Worm (Caenorhabditis elegans): Measurements from ENCODE around the gene T07D3.2.

T07D3.2 gene

DNA sequence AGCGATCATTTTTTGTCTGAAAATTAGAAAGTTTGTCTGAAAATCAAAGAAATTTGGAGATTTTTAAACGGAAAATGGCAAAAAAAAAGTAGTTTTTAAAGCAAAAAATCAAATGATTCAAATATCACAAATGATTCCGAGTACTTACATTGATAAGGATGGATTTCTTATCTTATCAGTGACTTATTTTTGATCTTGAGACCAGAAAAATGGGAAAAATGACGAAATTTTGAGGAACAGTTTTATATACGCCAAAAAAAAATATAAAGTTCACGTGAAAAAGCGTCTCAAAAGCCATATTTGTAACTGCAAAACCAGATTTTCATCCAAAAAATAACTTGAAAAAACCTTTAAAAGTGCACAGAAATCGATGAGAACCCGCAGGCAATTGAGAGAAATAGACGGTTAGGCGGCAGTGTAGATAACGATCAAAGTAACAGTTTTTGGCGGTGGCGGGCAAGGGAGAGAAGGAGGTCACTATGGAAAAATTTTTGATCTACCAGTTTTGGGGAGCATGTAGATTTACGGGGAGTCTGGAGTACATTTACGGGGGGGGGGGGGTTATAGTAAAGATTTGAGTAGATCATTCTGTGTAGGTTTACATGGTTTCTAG is 906 bp upstream of the T07D3.2 start, which contains the start of gene T07D3.9:
Gene T07D3.9 (minus strand): TSS at position 194 of the 613 bp plus-strand sequence.
- TF ChIP-seq nhr-28 (tag; optimal IDR thresholded peaks at IDR 0.05) (peak; percentile 58), hlh-11 (tag; optimal IDR thresholded peaks at IDR 0.05) (peak; percentile 37), pqm-1 (tag; optimal IDR thresholded peaks at IDR 0.05) (peak; percentile 66), daf-19 (GFP tag; conservative IDR thresholded peaks at IDR 0.05) (no peak), dmd-6 (GFP tag; IDR thresholded peaks at IDR 0.05) (peak; percentile 83), nhr-10 (tag; optimal IDR thresholded peaks at IDR 0.05) (peak; percentile 30), ZK337.2 (GFP tag; IDR thresholded peaks at IDR 0.05) (no peak)

DNA sequence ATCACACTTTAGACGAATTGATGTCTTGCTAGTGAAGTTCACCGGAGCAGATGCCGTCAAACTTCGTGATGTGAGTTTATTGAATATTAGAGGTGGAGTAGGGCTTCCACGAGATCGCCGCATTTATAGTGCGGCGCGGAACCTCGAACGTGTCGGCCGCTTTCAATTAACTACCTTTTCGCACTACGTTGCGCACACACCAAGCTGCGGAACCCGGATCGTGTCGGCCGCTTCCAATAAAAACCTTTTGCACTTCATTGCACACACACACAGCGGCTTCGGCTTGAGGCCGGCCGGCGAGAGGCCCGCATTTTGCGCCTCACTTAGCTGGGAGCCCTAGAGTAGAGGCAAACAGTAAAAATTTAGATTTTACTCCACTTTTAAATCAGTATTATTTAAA is 3.6 kb downstream of the T07D3.2 start:
- TF ChIP-seq set-16 (GFP tag; IDR thresholded peaks at IDR 0.05) (peak; percentile 46), tra-1 (GFP tag; IDR thresholded peaks at IDR 0.05) (no peak), R02D3.7 (tag; optimal IDR thresholded peaks at IDR 0.05) (no peak), snpc-4 (tag; optimal IDR thresholded peaks at IDR 0.05) (peak; percentile 25)

DNA sequence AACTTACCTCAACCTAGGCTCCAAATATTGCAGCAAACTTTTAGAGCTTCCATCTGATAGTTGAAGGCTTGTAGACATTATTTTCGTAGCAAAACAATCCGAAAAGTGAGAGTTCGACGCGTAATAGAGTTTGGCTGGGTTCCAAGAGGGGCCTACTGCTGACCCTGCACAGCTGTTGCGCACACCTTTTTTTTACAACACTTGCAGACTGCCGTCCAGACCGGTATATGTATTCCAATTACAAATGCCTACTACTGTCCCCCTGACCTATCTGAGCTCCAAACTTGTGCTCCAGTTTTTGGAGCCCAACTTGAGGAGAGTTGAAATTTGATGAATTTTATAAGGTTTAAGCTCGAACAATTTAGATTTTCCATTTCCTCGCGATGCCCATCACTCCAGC is 7.8 kb downstream of the T07D3.2 start, which contains the start of the genes fbxc-24 and fbxc-27:
Gene fbxc-24 (minus strand): TSS at position 101 of the 400 bp plus-strand sequence.
Gene fbxc-27 (plus strand): TSS at position 216 of the 400 bp plus-strand sequence.
- no peak for TF ChIP-seq F26F4.8 (GFP tag; conservative IDR thresholded peaks at IDR 0.05)

DNA sequence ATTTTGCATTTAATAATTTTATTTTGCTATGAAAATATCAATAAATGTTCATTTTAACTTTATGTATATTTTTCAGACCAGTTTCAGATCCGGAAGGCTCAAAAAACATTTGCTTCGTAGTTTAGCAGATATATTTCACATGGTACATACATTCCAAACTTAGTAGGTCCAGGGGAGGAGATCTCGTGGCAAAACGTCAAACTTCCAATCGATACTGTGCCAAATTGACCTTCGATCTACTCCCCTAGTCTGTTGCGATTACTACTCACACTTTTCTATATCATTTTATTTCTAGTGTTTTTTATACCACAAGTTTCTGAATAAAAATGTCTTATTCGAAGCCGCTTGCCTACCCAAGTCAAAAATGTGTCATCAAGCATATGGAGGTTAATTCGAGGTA is 9.9 kb downstream of the T07D3.2 start, which contains the start of gene fbxc-31:
Gene fbxc-31 (plus strand): TSS at position 301 of the 400 bp plus-strand sequence.
- TF ChIP-seq nhr-42 (GFP tag; IDR thresholded peaks at IDR 0.05) (no peak), ZK546.5 (tag; optimal IDR thresholded peaks at IDR 0.05) (no peak), mxl-2 (GFP tag; conservative IDR thresholded peaks at IDR 0.05) (no peak), nhr-48 (tag; optimal IDR thresholded peaks at IDR 0.05) (no peak), dmd-8 (GFP tag; IDR thresholded peaks at IDR 0.05) (no peak), mep-1 (tag; optimal IDR thresholded peaks at IDR 0.05) (no peak), nhr-28 (tag; optimal IDR thresholded peaks at IDR 0.05) (no peak), fos-1 (tag; optimal IDR thresholded peaks at IDR 0.05) (no peak), hmg-1.1 (GFP tag; IDR thresholded peaks at IDR 0.05) (no peak), nhr-102 (tag; optimal IDR thresholded peaks at IDR 0.05) (no peak), ceh-28 (tag; optimal IDR thresholded peaks at IDR 0.05) (no peak), gei-8 (GFP tag; optimal IDR thresholded peaks at IDR 0.05) (no peak), php-3 (GFP tag; IDR thresholded peaks at IDR 0.05) (no peak), F49E8.2 (tag; optimal IDR thresholded peaks at IDR 0.05; ENCODE audit: borderline replicate concordance) (no peak), aha-1 (tag) (no peak), mxl-3 (GFP tag; optimal IDR thresholded peaks at IDR 0.05) (no peak), nhr-76 (tag; optimal IDR thresholded peaks at IDR 0.05) (no peak)

DNA sequence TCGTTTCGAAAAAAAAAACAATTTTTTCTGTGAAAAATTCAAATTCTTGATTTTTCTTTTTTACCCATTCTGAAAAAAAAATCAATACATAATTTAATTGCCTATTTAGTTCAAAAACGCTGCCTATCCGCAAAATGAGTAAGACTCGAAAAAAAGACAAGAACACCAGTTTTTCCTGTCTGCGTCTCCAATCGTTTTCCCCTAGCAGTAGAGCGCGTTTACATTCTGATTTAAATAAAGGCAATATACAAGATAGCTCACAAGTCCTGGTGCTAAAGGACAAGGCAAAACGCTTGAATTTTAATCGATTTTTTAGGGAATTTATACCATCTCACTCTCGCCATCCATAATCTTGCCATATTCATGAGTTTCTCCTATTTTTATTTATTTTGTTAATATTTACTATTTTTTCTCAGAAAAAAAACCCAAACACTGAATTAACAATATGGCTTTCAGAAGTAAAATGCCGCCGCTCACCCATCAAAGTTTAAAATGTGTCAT is 11.5 kb downstream of the T07D3.2 start, which contains the start of gene fbxc-33:
Gene fbxc-33 (plus strand): TSS at position 451 of the 501 bp plus-strand sequence.
- TF ChIP-seq unc-39 (tag; optimal IDR thresholded peaks at IDR 0.05) (no peak), F49E8.2 (tag; optimal IDR thresholded peaks at IDR 0.05; ENCODE audit: borderline replicate concordance) (no peak), mes-2 (tag; optimal IDR thresholded peaks at IDR 0.05; ENCODE audit: poor library complexity, severe bottlenecking) (peak; percentile 33), dpl-1 (GFP tag; optimal IDR thresholded peaks at IDR 0.05) (peak; percentile 41), lin-38 (GFP tag; IDR thresholded peaks at IDR 0.05) (peak; percentile 81; the same call in 1 of the 2 replicates), F37D6.2 (tag; optimal IDR thresholded peaks at IDR 0.05) (no peak), rbr-2 (tag; optimal IDR thresholded peaks at IDR 0.05) (no peak), hif-1 (tag; optimal IDR thresholded peaks at IDR 0.05) (no peak), mep-1 (tag; optimal IDR thresholded peaks at IDR 0.05) (no peak), lim-7 (GFP tag; IDR thresholded peaks at IDR 0.05) (no peak), nhr-6 (tag; optimal IDR thresholded peaks at IDR 0.05) (peak; percentile 19), dve-1 (tag; optimal IDR thresholded peaks at IDR 0.05; ENCODE audit: insufficient read depth) (no peak), lin-1 (GFP tag; IDR thresholded peaks at IDR 0.05) (no peak)

Data from whole organism, L4 larva.